Worm (Caenorhabditis elegans) whole organism, mixed stage, embryonic: ENCODE measurements around the gene srbc-48.
"Not testable (repeated sequence)": the region's sequence is repeated elsewhere in the genome, so short reads cannot be mapped to it uniquely, and the experiment has no call there.

Source experiments
- M03D4.4 ChIP-seq: sonication (generic microtip); optimal IDR thresholded peaks from 2 replicates; lab custom pipeline; 2017; ENCODE audit warnings: mild to moderate bottlenecking, missing genetic modification characterization, missing compliant biosample characterization
- bed-3 ChIP-seq: fragments of 200-800 bp; sonication (Bioruptor generic); optimal IDR thresholded peaks from 3 replicates; lab custom pipeline; 2018; ENCODE audit warnings: mild to moderate bottlenecking, missing genetic modification characterization, moderate library complexity, missing compliant biosample characterization
- blmp-1 ChIP-seq: fragments of 150-350 bp; optimal IDR thresholded peaks from 2 replicates; lab custom pipeline; 2014; ENCODE audit warnings: missing biosample characterization, missing genetic modification characterization
- ceh-39 ChIP-seq: fragments of 150-350 bp; optimal IDR thresholded peaks from 2 replicates; lab custom pipeline; 2014; ENCODE audit warnings: missing biosample characterization, missing genetic modification characterization
- ceh-43 ChIP-seq: fragments of 200-800 bp; sonication (Bioruptor generic); optimal IDR thresholded peaks from 2 replicates; lab custom pipeline; 2018; ENCODE audit warnings: mild to moderate bottlenecking, missing genetic modification characterization, moderate library complexity, missing compliant biosample characterization
- ceh-83 ChIP-seq: fragments of 200-800 bp; sonication (Bioruptor generic); optimal IDR thresholded peaks from 2 replicates; lab custom pipeline; 2018; ENCODE audit warnings: mild to moderate bottlenecking, missing genetic modification characterization, missing compliant biosample characterization
- ces-1 ChIP-seq: fragments of 150-350 bp; optimal IDR thresholded peaks from 2 replicates; lab custom pipeline; 2014; ENCODE audit warnings: missing biosample characterization, missing genetic modification reagents, missing genetic modification characterization
- elt-3 ChIP-seq: fragments of 150-350 bp; optimal IDR thresholded peaks from 2 replicates; lab custom pipeline; 2014; ENCODE audit warnings: missing biosample characterization, missing genetic modification characterization
- flh-1 ChIP-seq: fragments of 200-800 bp; sonication (Bioruptor generic); optimal IDR thresholded peaks from 2 replicates; lab custom pipeline; 2018; ENCODE audit warnings: mild to moderate bottlenecking, missing genetic modification characterization, moderate library complexity, missing compliant biosample characterization
- ham-2 ChIP-seq: fragments of 200-800 bp; sonication (Bioruptor generic); optimal IDR thresholded peaks from 2 replicates; lab custom pipeline; 2018; ENCODE audit warnings: mild to moderate bottlenecking, missing genetic modification characterization, missing compliant biosample characterization
- hlh-1 ChIP-seq: fragments of 150-350 bp; optimal IDR thresholded peaks from 2 replicates; lab custom pipeline; 2014; ENCODE audit warnings: missing biosample characterization, missing genetic modification reagents, missing genetic modification characterization
- lin-13 ChIP-seq: fragments of 150-350 bp; optimal IDR thresholded peaks from 2 replicates; lab custom pipeline; 2014; ENCODE audit warnings: missing biosample characterization, missing genetic modification characterization
- lin-32 ChIP-seq: fragments of 200-800 bp; sonication (Bioruptor generic); optimal IDR thresholded peaks from 2 replicates; lab custom pipeline; 2018; ENCODE audit warnings: mild to moderate bottlenecking, missing genetic modification characterization, missing compliant biosample characterization
- lsy-2 ChIP-seq: fragments of 150-350 bp; optimal IDR thresholded peaks from 2 replicates; lab custom pipeline; 2014; ENCODE audit warnings: missing biosample characterization, missing genetic modification characterization
- mab-5 ChIP-seq: fragments of 150-350 bp; optimal IDR thresholded peaks from 2 replicates; lab custom pipeline; 2014; ENCODE audit warnings: missing biosample characterization, missing genetic modification characterization
- mep-1 ChIP-seq: fragments of 150-350 bp; optimal IDR thresholded peaks from 2 replicates; lab custom pipeline; 2017; ENCODE audit warnings: missing biosample characterization, missing genetic modification reagents, missing genetic modification characterization, inconsistent platforms
- mls-2 ChIP-seq: sonication (generic microtip); optimal IDR thresholded peaks from 2 replicates; lab custom pipeline; 2016; ENCODE audit warnings: mild to moderate bottlenecking, missing genetic modification characterization, moderate library complexity, missing compliant biosample characterization
- nhr-2 ChIP-seq: fragments of 150-350 bp; optimal IDR thresholded peaks from 2 replicates; lab custom pipeline; 2014; ENCODE audit warnings: missing biosample characterization, missing genetic modification characterization
- nhr-237 ChIP-seq: fragments of 150-350 bp; optimal IDR thresholded peaks from 2 replicates; lab custom pipeline; 2014; ENCODE audit warnings: missing biosample characterization, missing genetic modification characterization
- nhr-76 ChIP-seq: sonication (generic microtip); optimal IDR thresholded peaks from 2 replicates; lab custom pipeline; 2017; ENCODE audit warnings: missing biosample characterization, missing genetic modification characterization
- pha-4 ChIP-seq: fragments of 150-350 bp; optimal IDR thresholded peaks from 2 replicates; lab custom pipeline; 2018; ENCODE audit warnings: missing biosample characterization, missing genetic modification reagents, missing genetic modification characterization
- sem-2 ChIP-seq: fragments of 200-800 bp; sonication (Bioruptor generic); optimal IDR thresholded peaks from 2 replicates; lab custom pipeline; 2018; ENCODE audit warnings: mild to moderate bottlenecking, missing genetic modification characterization, missing compliant biosample characterization
- snpc-4 ChIP-seq: fragments of 150-350 bp; optimal IDR thresholded peaks from 2 replicates; lab custom pipeline; 2014; ENCODE audit warnings: missing biosample characterization, missing genetic modification characterization
- sptf-1 ChIP-seq: sonication (generic microtip); optimal IDR thresholded peaks from 2 replicates; lab custom pipeline; 2017; ENCODE audit warnings: mild to moderate bottlenecking, missing genetic modification characterization, moderate library complexity, missing compliant biosample characterization
- unc-39 ChIP-seq: fragments of 150-350 bp; optimal IDR thresholded peaks from 2 replicates; lab custom pipeline; 2014; ENCODE audit warnings: missing biosample characterization, missing genetic modification characterization
- unc-62 ChIP-seq: fragments of 150-350 bp; optimal IDR thresholded peaks from 2 replicates; lab custom pipeline; 2014; ENCODE audit warnings: missing biosample characterization, missing genetic modification reagents, missing genetic modification characterization
- zip-8 ChIP-seq: fragments of 150-350 bp; optimal IDR thresholded peaks from 2 replicates; lab custom pipeline; 2014; ENCODE audit warnings: missing biosample characterization, missing genetic modification characterization
- ztf-11 ChIP-seq: fragments of 150-350 bp; optimal IDR thresholded peaks from 2 replicates; lab custom pipeline; 2014; ENCODE audit warnings: missing biosample characterization, missing genetic modification characterization

Gene srbc-48

DNA sequence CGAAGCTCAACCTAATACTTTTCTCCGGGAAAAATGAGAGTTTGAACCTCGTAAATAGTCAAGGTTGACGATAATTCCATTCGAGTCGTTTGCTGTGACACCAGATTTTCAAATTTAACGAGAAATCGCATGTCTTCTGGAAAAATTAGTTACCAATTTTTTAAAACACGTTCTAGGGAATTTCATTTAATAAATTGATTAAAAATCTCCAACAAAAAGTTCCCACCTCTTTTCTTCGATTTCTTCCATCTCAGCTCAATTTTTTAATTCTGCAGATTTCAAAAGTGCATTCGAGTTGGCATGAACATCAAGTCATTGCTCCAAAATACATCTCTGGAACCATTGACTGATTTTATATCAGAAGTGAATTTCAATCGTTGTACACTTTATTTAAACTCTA lies 8.1 kb upstream of the srbc-48 start, which contains the start of gene nhr-282:
nhr-282 (plus strand) TSS at position 301 of the 400 bp plus-strand sequence.
- not testable (repeated sequence) for TF ChIP-seq blmp-1; sem-2 (GFP tag; lab: Kevin White, UChicago); lin-32 (GFP tag; lab: Kevin White, UChicago)

DNA sequence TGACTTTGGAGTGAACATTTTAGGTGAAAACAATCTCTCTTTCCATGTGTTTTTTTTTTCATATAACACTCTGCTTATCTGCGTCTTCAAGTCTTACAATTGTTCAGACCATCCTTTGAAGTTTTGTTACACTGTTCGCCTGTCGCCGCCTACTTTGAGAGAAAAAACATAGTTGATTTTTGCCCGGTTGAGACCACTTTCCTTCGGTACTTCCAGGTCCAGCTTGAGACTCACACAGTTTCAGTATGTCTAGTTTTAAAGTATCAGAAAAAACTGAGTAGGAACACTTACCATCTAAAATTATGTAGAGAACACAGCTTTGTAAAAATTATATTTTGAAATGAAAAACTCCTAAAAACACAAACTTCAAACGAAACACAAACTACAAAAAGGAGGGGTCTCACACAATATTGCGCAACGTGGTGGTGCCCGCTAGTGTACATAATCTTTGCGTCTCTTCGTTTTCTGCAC lies 4.1 kb upstream of the srbc-48 start, which contains the start of the genes fbxa-69 and F54B8.4:
fbxa-69 (minus strand) TSS at position 10 of the 471 bp plus-strand sequence.
F54B8.4 (plus strand) TSS at position 421 of the 471 bp plus-strand sequence.
- TF ChIP-seq mep-1 (tag; lab: Kevin White, UChicago): no peak
- no peak for TF ChIP-seq pha-4 (tag; lab: Kevin White, UChicago)
- no peak for TF ChIP-seq sem-2 (GFP tag; lab: Kevin White, UChicago)
- TF ChIP-seq zip-8 (tag; lab: Kevin White, UChicago): peak; percentile 19
- TF ChIP-seq ces-1 (GFP tag; lab: Kevin White, UChicago): no peak
- TF ChIP-seq lin-13 (tag; lab: Kevin White, UChicago): no peak
- TF ChIP-seq lin-32 (GFP tag; lab: Kevin White, UChicago): no peak
- TF ChIP-seq sptf-1: no peak
- no peak for TF ChIP-seq nhr-76

DNA sequence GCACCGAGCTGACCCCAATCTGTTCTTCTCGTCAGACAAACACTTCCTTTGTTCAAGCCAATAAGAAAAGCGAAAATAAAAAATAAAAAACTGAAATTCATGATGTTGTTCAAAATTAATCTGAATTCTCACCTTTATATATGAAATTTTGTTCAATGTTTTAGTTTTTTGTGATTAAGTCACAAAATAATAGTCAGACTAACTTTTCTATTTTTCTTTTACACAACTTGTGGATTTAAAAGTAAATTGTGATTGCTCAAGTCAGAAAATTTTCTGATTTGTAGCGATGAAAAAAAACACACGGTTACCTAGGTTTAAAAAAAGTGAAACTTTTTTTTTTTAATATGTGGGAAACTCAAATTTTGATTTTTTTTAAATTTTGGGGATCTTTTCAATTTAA lies 2.3 kb upstream of the srbc-48 start, which contains the start of gene abf-3:
abf-3 (minus strand) TSS at position 101 of the 400 bp plus-strand sequence.
- TF ChIP-seq snpc-4: no peak
- no peak for TF ChIP-seq mab-5
- TF ChIP-seq lin-32 (GFP tag; lab: Kevin White, UChicago): no peak
- no peak for TF ChIP-seq M03D4.4 (tag; lab: Kevin White, UChicago)
- TF ChIP-seq ceh-83 (GFP tag; lab: Kevin White, UChicago): no peak
- no peak for TF ChIP-seq mls-2 (tag; lab: Kevin White, UChicago)
- TF ChIP-seq nhr-76: no peak
- TF ChIP-seq ceh-39 (tag; lab: Kevin White, UChicago): no peak
- TF ChIP-seq sem-2 (GFP tag; lab: Kevin White, UChicago): no peak

DNA sequence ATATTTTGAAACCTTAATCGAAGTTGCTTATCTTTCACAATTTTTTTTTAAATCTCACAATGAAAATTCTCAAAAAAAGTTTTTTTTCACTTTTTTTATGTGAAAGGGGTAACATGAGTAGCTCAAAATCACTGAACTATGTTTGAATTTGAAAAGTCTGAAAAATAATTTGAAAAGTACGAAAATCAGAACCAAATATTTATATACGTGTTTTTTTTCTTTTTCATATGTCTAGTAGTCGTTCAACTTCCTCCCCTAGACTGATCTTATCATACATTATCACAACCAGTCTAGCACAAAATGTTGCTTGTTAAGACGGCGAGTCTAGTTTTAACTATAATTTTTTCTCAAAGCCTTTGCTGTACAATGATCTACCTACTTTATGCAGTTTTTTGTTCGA lies 1.3 kb downstream of the srbc-48 start, which contains the start of gene srbc-49:
srbc-49 (plus strand) TSS at position 301 of the 400 bp plus-strand sequence.
- no peak for TF ChIP-seq ham-2
- no peak for TF ChIP-seq nhr-76
- no peak for TF ChIP-seq sptf-1
- no peak for TF ChIP-seq nhr-2 (tag; lab: Kevin White, UChicago)
- no peak for TF ChIP-seq unc-39
- no peak for TF ChIP-seq hlh-1

DNA sequence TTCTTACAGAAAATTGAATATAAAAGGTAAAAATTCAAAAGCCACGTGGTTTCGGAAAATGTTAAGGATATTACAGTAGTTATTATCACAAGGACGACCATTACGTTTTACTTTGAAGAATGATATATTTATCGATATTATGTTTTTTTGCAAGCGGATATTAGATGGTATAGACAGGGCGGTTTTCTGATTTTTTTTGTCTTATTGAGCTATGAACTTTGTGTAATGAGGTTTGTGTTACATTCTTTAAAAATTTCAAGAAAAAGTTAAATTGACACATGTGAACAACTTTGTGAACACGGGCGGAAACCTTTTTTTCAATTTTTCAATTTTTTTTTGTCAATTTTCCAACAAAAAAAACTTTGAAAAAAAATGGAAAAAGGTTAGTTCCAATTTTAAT lies 4.8 kb downstream of the srbc-48 start, which contains the start of gene srbc-50:
srbc-50 (minus strand) TSS at position 101 of the 400 bp plus-strand sequence.
- TF ChIP-seq lsy-2 (tag; lab: Kevin White, UChicago): no peak
- TF ChIP-seq ztf-11 (tag; lab: Kevin White, UChicago): no peak
- no peak for TF ChIP-seq ceh-43
- TF ChIP-seq, all 35 proteins: peak for 0

DNA sequence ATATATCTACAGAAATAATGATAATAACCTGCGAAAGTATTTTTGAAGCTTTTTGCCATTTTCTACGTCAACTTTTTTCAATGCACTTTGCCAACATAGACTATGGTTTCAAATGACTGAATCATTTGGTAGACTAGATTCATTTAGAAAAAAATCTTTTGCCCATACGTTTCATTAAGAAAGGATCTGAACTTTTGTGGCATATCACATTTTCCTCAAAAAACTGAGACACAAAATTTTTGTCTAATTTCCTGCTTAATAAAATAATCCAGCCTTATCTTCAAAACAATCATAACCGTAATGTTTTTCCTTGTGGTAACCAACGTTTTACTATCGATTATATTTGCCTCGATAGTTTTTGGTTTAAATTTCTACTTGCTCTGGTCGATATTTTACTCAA lies 6.0 kb downstream of the srbc-48 start, which contains the start of gene srbc-51:
srbc-51 (plus strand) TSS at position 301 of the 400 bp plus-strand sequence.
- TF ChIP-seq bed-3 (no peak), elt-3 (no peak), mls-2 (tag; lab: Kevin White, UChicago) (no peak), unc-62 (GFP tag; lab: Kevin White, UChicago) (no peak)

DNA sequence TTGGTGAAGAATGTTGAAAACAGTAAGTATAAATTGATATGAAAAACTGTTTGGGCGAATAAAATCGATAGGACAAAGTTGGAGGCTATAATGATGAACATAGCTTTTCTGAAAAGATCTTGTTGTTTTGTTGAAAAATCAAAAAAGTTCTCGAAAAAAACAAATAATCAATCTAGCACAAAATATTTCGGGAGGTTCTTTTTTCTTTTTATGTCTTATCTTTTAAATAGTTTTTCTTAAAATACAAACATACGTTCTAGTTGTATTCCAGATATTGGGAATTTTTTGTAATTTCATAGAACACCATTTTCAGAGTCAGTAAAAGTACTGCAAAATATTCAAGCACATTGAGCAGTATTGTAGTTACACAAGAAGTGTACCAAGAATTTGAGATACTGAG lies 9.8 kb downstream of the srbc-48 start, which contains the start of gene srbc-55:
srbc-55 (minus strand) TSS at position 101 of the 400 bp plus-strand sequence.
- no peak for TF ChIP-seq nhr-2 (tag; lab: Kevin White, UChicago)
- no peak for TF ChIP-seq ztf-11 (tag; lab: Kevin White, UChicago)
- TF ChIP-seq blmp-1: no peak
- TF ChIP-seq nhr-237 (tag; lab: Kevin White, UChicago): no peak
- TF ChIP-seq flh-1: no peak
- no peak for TF ChIP-seq mab-5
- no peak for TF ChIP-seq elt-3
- TF ChIP-seq hlh-1: no peak
- TF ChIP-seq ceh-39 (tag; lab: Kevin White, UChicago): no peak
- TF ChIP-seq zip-8 (tag; lab: Kevin White, UChicago): no peak
- TF ChIP-seq mep-1 (tag; lab: Kevin White, UChicago): no peak
